Worm (Caenorhabditis elegans) whole organism, L2 larva: ENCODE results near the gene brp-1.

ENCODE experiments used
- F13H6.1 ChIP-seq: sonication (generic microtip); optimal IDR thresholded peaks from 2 replicates; lab custom pipeline; 2016; ENCODE audit warnings: missing genetic modification characterization, missing compliant biosample characterization
- R02D3.7 ChIP-seq: fragments of 150-350 bp; optimal IDR thresholded peaks from 2 replicates; lab custom pipeline; 2014; ENCODE audit warnings: missing biosample characterization, missing genetic modification characterization
- Y55F3AM.14 ChIP-seq: fragments of 200-800 bp; sonication (Bioruptor generic); optimal IDR thresholded peaks from 2 replicates; lab custom pipeline; 2018; ENCODE audit warnings: mild to moderate bottlenecking, missing genetic modification characterization, missing compliant biosample characterization
- ZK546.5 ChIP-seq: sonication (generic microtip); optimal IDR thresholded peaks from 2 replicates; lab custom pipeline; 2017; ENCODE audit warnings: missing biosample characterization, missing genetic modification characterization
- alr-1 ChIP-seq: fragments of 150-350 bp; optimal IDR thresholded peaks from 2 replicates; lab custom pipeline; 2014; ENCODE audit warnings: missing biosample characterization, missing genetic modification characterization
- aly-2 ChIP-seq: fragments of 150-350 bp; optimal IDR thresholded peaks from 2 replicates; lab custom pipeline; 2014; ENCODE audit warnings: missing biosample characterization, missing genetic modification characterization
- ama-1 ChIP-seq: fragments of 150-350 bp; optimal IDR thresholded peaks from 2 replicates; lab custom pipeline; 2018; ENCODE audit warnings: inconsistent platforms
- ceh-82 ChIP-seq: fragments of 150-350 bp; optimal IDR thresholded peaks from 2 replicates; lab custom pipeline; 2014; ENCODE audit warnings: missing biosample characterization, missing genetic modification characterization
- crh-2 ChIP-seq: sonication (generic microtip); optimal IDR thresholded peaks from 2 replicates; lab custom pipeline; 2017; ENCODE audit warnings: missing biosample characterization, missing genetic modification characterization
- dmd-4 ChIP-seq: sonication (generic microtip); optimal IDR thresholded peaks from 2 replicates; lab custom pipeline; 2017; ENCODE audit warnings: missing biosample characterization, missing genetic modification characterization
- egl-27 ChIP-seq: sonication (generic microtip); optimal IDR thresholded peaks from 3 replicates; lab custom pipeline; 2017; ENCODE audit warnings: missing biosample characterization, missing genetic modification reagents, missing genetic modification characterization
- elt-1 ChIP-seq: fragments of 150-350 bp; optimal IDR thresholded peaks from 2 replicates; lab custom pipeline; 2014; ENCODE audit warnings: missing biosample characterization, missing genetic modification characterization
- fos-1 ChIP-seq: fragments of 150-350 bp; optimal IDR thresholded peaks from 2 replicates; lab custom pipeline; 2014; ENCODE audit warnings: missing biosample characterization, missing genetic modification characterization
- lin-11 ChIP-seq: fragments of 150-350 bp; sonication (generic microtip); optimal IDR thresholded peaks from 2 replicates; lab custom pipeline; 2014; ENCODE audit warnings: missing biosample characterization, missing genetic modification characterization, inconsistent platforms, mixed read lengths
- lin-39 ChIP-seq: fragments of 150-350 bp; optimal IDR thresholded peaks from 2 replicates; lab custom pipeline; 2014; ENCODE audit warnings: missing biosample characterization, missing genetic modification reagents, missing genetic modification characterization
- mab-5 ChIP-seq: fragments of 150-350 bp; optimal IDR thresholded peaks from 2 replicates; lab custom pipeline; 2014; ENCODE audit warnings: missing biosample characterization, missing genetic modification characterization
- mbf-1 ChIP-seq: sonication (generic microtip); optimal IDR thresholded peaks from 2 replicates; lab custom pipeline; 2017; ENCODE audit warnings: missing biosample characterization, missing genetic modification characterization
- mdl-1 ChIP-seq, 2 experiments: fragments of 150-350 bp in 1 of 2; sonication (generic microtip) in 1 of 2; optimal IDR thresholded peaks; 2 replicates each; lab custom pipeline; 2017; ENCODE audit warnings: missing biosample characterization in 2 of 2, missing genetic modification characterization in 2 of 2
- nhr-10 ChIP-seq: sonication (generic microtip); optimal IDR thresholded peaks from 2 replicates; lab custom pipeline; 2017; ENCODE audit warnings: missing biosample characterization, missing genetic modification characterization
- nhr-11 ChIP-seq: fragments of 150-350 bp; optimal IDR thresholded peaks from 2 replicates; lab custom pipeline; 2014; ENCODE audit warnings: missing biosample characterization, missing genetic modification characterization
- nhr-21 ChIP-seq: fragments of 150-350 bp; optimal IDR thresholded peaks from 2 replicates; lab custom pipeline; 2014; ENCODE audit warnings: missing biosample characterization, missing genetic modification characterization
- nhr-23 ChIP-seq: fragments of 150-350 bp; optimal IDR thresholded peaks from 2 replicates; lab custom pipeline; 2014; ENCODE audit warnings: missing biosample characterization, missing genetic modification reagents, missing genetic modification characterization
- nhr-237 ChIP-seq: fragments of 150-350 bp; optimal IDR thresholded peaks from 2 replicates; lab custom pipeline; 2014; ENCODE audit warnings: missing biosample characterization, missing genetic modification characterization
- nhr-25 ChIP-seq: fragments of 150-350 bp; sonication (generic microtip); optimal IDR thresholded peaks from 3 replicates; lab custom pipeline; 2014; ENCODE audit warnings: missing biosample characterization, missing genetic modification characterization
- nhr-6 ChIP-seq: fragments of 150-350 bp; optimal IDR thresholded peaks from 2 replicates; lab custom pipeline; 2014; ENCODE audit warnings: missing biosample characterization, missing genetic modification characterization
- nhr-77 ChIP-seq: fragments of 150-350 bp; optimal IDR thresholded peaks from 2 replicates; lab custom pipeline; 2014; ENCODE audit warnings: missing biosample characterization, missing genetic modification characterization
- peb-1 ChIP-seq: fragments of 150-350 bp; optimal IDR thresholded peaks from 2 replicates; lab custom pipeline; 2014; ENCODE audit warnings: missing biosample characterization, missing genetic modification characterization
- sem-4 ChIP-seq: fragments of 150-350 bp; optimal IDR thresholded peaks from 2 replicates; lab custom pipeline; 2014; ENCODE audit warnings: missing biosample characterization, missing genetic modification reagents, missing genetic modification characterization
- skn-1 ChIP-seq: sonication (generic microtip); optimal IDR thresholded peaks from 2 replicates; lab custom pipeline; 2017; ENCODE audit warnings: missing biosample characterization, missing genetic modification characterization
- sma-3 ChIP-seq: sonication (generic microtip); optimal IDR thresholded peaks from 2 replicates; lab custom pipeline; 2016; ENCODE audit warnings: missing genetic modification reagents, missing genetic modification characterization, missing compliant biosample characterization
- sma-9 ChIP-seq, 2 experiments: fragments of 150-350 bp in 1 of 2; sonication (generic microtip) in 1 of 2; optimal IDR thresholded peaks; 2 replicates each; lab custom pipeline; 2014 to 2016; ENCODE audit warnings: missing genetic modification characterization in 2 of 2, mild to moderate bottlenecking in 1 of 2, missing biosample characterization in 1 of 2, missing compliant biosample characterization in 1 of 2, missing genetic modification reagents in 1 of 2, moderate library complexity in 1 of 2
- snpc-4 ChIP-seq: fragments of 150-350 bp; optimal IDR thresholded peaks from 2 replicates; lab custom pipeline; 2014; ENCODE audit warnings: missing biosample characterization, missing genetic modification characterization
- unc-39 ChIP-seq: fragments of 150-350 bp; optimal IDR thresholded peaks from 2 replicates; lab custom pipeline; 2014; ENCODE audit warnings: missing biosample characterization, missing genetic modification characterization
- unc-55 ChIP-seq: fragments of 150-350 bp; sonication (generic microtip); optimal IDR thresholded peaks from 3 replicates; lab custom pipeline; 2014; ENCODE audit warnings: missing biosample characterization, missing genetic modification reagents, missing genetic modification characterization
- unc-62 ChIP-seq: fragments of 150-350 bp; optimal IDR thresholded peaks from 2 replicates; lab custom pipeline; 2014; ENCODE audit warnings: missing biosample characterization, missing genetic modification reagents, missing genetic modification characterization
- zag-1 ChIP-seq: fragments of 150-350 bp; optimal IDR thresholded peaks from 2 replicates; lab custom pipeline; 2014; ENCODE audit warnings: missing biosample characterization, missing genetic modification characterization
- ztf-11 ChIP-seq: sonication (generic microtip); optimal IDR thresholded peaks from 2 replicates; lab custom pipeline; 2017; ENCODE audit warnings: missing biosample characterization, missing genetic modification characterization
- ztf-4 ChIP-seq: fragments of 150-350 bp; optimal IDR thresholded peaks from 2 replicates; lab custom pipeline; 2014; ENCODE audit warnings: missing biosample characterization, missing genetic modification characterization

Gene brp-1

DNA sequence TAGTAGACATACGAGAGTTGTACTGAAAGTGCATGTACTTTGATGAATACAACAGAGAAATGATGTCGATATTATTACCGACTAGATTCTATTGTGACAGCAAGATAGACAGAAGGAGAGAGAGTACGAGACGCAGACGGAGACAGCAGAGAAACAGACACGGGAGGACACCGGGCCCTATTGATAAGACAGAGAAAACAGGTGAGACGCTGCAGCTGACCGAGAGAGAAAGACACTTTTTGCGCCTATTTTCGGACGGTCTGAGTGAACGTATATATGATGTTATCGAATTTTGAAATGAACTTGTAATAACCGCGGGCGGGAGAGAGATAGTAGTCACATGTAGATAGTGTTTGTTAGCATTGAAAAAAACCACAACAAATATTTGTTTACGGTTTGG, 17.1 kb upstream of the brp-1 start (continued):
- TF ChIP-seq nhr-77 = no peak

DNA sequence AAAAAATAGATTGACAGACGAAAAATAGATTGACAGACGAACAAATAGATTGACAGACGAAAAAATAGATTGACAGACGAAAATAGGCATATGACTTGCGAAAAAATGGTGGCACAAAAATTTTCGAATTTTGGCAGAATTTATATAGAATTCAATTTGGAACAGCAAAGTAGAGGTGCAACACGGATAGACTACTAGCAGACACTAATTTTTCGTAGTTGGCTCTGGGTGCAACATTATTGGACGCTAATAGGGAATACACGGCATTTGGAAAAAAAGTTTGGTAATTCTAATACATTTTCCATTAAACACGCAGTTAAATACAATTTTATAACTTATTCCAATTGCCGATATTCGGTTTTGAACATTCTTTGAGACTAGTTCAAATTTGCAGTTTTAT, 11.0 kb upstream of the brp-1 start:
- TF ChIP-seq nhr-237 (tag; lab: Kevin White, UChicago) = no peak
- no peak for TF ChIP-seq dmd-4
- TF ChIP-seq elt-1 (tag; lab: Kevin White, UChicago) = no peak
- TF ChIP-seq mab-5 (tag; lab: Kevin White, UChicago) = no peak
- TF ChIP-seq snpc-4 (tag; lab: Kevin White, UChicago) = no peak
- no peak for TF ChIP-seq nhr-23 (tag; lab: Kevin White, UChicago)
- TF ChIP-seq lin-11 (tag; lab: Kevin White, UChicago) = no peak
- no peak for TF ChIP-seq zag-1 (tag; lab: Kevin White, UChicago)
- no peak for TF ChIP-seq ama-1
- no peak for TF ChIP-seq mdl-1 (tag; optimal IDR thresholded peaks at IDR 0.05; lab: Kevin White, UChicago)
- TF ChIP-seq fos-1 = no peak
- TF ChIP-seq sma-3 (GFP tag; lab: Kevin White, UChicago) = no peak
- no peak for TF ChIP-seq F13H6.1 (tag; lab: Kevin White, UChicago)
- TF ChIP-seq ztf-11 (tag; lab: Kevin White, UChicago) = no peak
- TF ChIP-seq nhr-6 (tag; lab: Kevin White, UChicago) = no peak
- TF ChIP-seq nhr-21 (tag; lab: Kevin White, UChicago) = no peak
- TF ChIP-seq mbf-1 = no peak
- TF ChIP-seq nhr-11 = no peak
- no peak for TF ChIP-seq unc-55 (GFP tag; lab: Kevin White, UChicago)

DNA sequence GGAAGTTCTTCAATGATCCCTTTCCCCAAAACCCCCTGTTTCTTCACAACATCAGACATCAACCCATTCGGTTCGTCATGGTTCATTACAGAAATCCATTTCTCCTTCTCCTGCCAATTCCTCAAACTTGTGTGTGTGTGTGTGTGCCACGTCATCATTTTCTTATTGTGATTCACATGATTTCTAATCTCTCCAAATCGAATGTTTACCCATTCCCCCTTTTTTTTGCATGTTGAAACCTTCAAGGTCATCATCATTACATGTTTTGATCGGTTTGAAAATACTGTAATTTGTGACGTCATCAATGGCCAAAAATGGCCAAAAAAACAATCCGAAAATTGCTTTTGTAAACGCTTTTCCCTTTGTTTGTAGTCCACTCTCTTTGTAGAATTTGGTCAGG, 10.6 kb upstream of the brp-1 start:
- TF ChIP-seq ceh-82 (tag; lab: Kevin White, UChicago) (no peak), skn-1 (tag; lab: Kevin White, UChicago) (no peak), nhr-77 (no peak), ZK546.5 (tag; lab: Kevin White, UChicago) (no peak), sma-9 (GFP tag; optimal IDR thresholded peaks at IDR 0.05; lab: Kevin White, UChicago) (no peak), sma-9 (tag; optimal IDR thresholded peaks at IDR 0.05; lab: Kevin White, UChicago) (no peak), peb-1 (tag; lab: Kevin White, UChicago) (no peak), ama-1 (no peak), sem-4 (tag; lab: Kevin White, UChicago) (no peak), elt-1 (tag; lab: Kevin White, UChicago) (no peak), aly-2 (tag; lab: Kevin White, UChicago) (no peak), nhr-25 (tag; lab: Kevin White, UChicago) (peak; percentile 74), R02D3.7 (tag; lab: Kevin White, UChicago) (no peak), unc-39 (tag; lab: Kevin White, UChicago) (no peak), Y55F3AM.14 (no peak), crh-2 (peak; percentile 94), unc-62 (GFP tag; lab: Kevin White, UChicago) (no peak), nhr-11 (no peak), zag-1 (tag; lab: Kevin White, UChicago) (no peak), sma-3 (GFP tag; lab: Kevin White, UChicago) (peak; percentile 67), egl-27 (tag; lab: Kevin White, UChicago) (no peak), nhr-6 (tag; lab: Kevin White, UChicago) (no peak), nhr-237 (tag; lab: Kevin White, UChicago) (no peak), ztf-11 (tag; lab: Kevin White, UChicago) (no peak), mbf-1 (no peak)

- no peak for TF ChIP-seq ceh-82 (tag; lab: Kevin White, UChicago)
- TF ChIP-seq nhr-10 = no peak
- no peak for TF ChIP-seq nhr-23 (tag; lab: Kevin White, UChicago)
- TF ChIP-seq sma-3 (GFP tag; lab: Kevin White, UChicago) = peak; percentile 21
- TF ChIP-seq ztf-4 (tag; lab: Kevin White, UChicago) = no peak
- no peak for TF ChIP-seq nhr-77
- peak; percentile 52 for TF ChIP-seq nhr-25 (tag; lab: Kevin White, UChicago)
- no peak for TF ChIP-seq alr-1 (tag; lab: Kevin White, UChicago)
- peak; percentile 5 for TF ChIP-seq sem-4 (tag; lab: Kevin White, UChicago)
- TF ChIP-seq skn-1 (tag; lab: Kevin White, UChicago) = no peak
- no peak for TF ChIP-seq lin-39 (tag; lab: Kevin White, UChicago)
- no peak for TF ChIP-seq crh-2
- TF ChIP-seq, all 48 proteins: peak for 3
These were observed 7.3 kb upstream of the brp-1 start for ce11 chrIII:12013054-12013453.
